Fruit fly (Drosophila melanogaster) whole organism, embryonic: Measurements from ENCODE around the gene lawc.

ENCODE experiments used
- CG1024 ChIP-seq: fragments of 200-800 bp; sonication (Bioruptor generic); IDR thresholded peaks from 2 replicates; pipeline ENCODE4 v1.3.6; 2022; ENCODE audit warnings: missing biosample characterization, missing genetic modification characterization
- CG10267 ChIP-seq: fragments of 200-800 bp; sonication (Bioruptor generic); optimal IDR thresholded peaks from 2 replicates; lab custom pipeline; 2018; ENCODE audit warnings: missing biosample characterization, mild to moderate bottlenecking, missing genetic modification characterization, moderate library complexity
- CG10274 ChIP-seq: fragments of 200-800 bp; sonication (Bioruptor generic); optimal IDR thresholded peaks from 3 replicates; lab custom pipeline; 2017; ENCODE audit warnings: missing biosample characterization, mild to moderate bottlenecking, missing genetic modification characterization
- CG14860 ChIP-seq: fragments of 200-800 bp; sonication (Bioruptor generic); IDR thresholded peaks from 3 replicates; pipeline ENCODE4 v1.3.6; 2022; ENCODE audit warnings: missing biosample characterization, missing genetic modification characterization; ENCODE audit not compliant: partially characterized antibody
- CG17802 ChIP-seq: fragments of 200-800 bp; sonication (Bioruptor generic); optimal IDR thresholded peaks from 2 replicates; lab custom pipeline; 2018; ENCODE audit warnings: missing biosample characterization, mild to moderate bottlenecking, missing genetic modification characterization, moderate library complexity
- CG17912 ChIP-seq: fragments of 200-800 bp; sonication (Bioruptor generic); optimal IDR thresholded peaks from 2 replicates; lab custom pipeline; 2018; ENCODE audit warnings: missing biosample characterization, mild to moderate bottlenecking, missing genetic modification characterization
- CG1832 ChIP-seq: fragments of 200-800 bp; sonication (Bioruptor generic); optimal IDR thresholded peaks from 2 replicates; lab custom pipeline; 2017; ENCODE audit warnings: missing biosample characterization, mild to moderate bottlenecking, missing genetic modification characterization, inconsistent platforms
- CG18619 ChIP-seq: fragments of 200-800 bp; sonication (Bioruptor generic); optimal IDR thresholded peaks from 3 replicates; lab custom pipeline; 2017; ENCODE audit warnings: missing biosample characterization, mild to moderate bottlenecking, missing genetic modification characterization
- CG2129 ChIP-seq: fragments of 200-800 bp; sonication (Bioruptor generic); IDR thresholded peaks from 2 replicates; pipeline ENCODE4 v1.3.6; 2022; ENCODE audit warnings: missing biosample characterization, missing genetic modification characterization; ENCODE audit not compliant: partially characterized antibody
- CG2199 ChIP-seq: fragments of 200-800 bp; sonication (Bioruptor generic); IDR thresholded peaks from 3 replicates; pipeline ENCODE4 v1.3.6; 2022; ENCODE audit warnings: missing biosample characterization, missing genetic modification characterization
- CG2712 ChIP-seq: fragments of 200-800 bp; optimal IDR thresholded peaks from 3 replicates; lab custom pipeline; 2019; ENCODE audit warnings: missing biosample characterization, mild to moderate bottlenecking, missing genetic modification characterization, moderate library complexity
- CG4282 ChIP-seq: fragments of 200-800 bp; sonication (Bioruptor generic); optimal IDR thresholded peaks from 2 replicates; lab custom pipeline; 2016; ENCODE audit warnings: missing biosample characterization, missing genetic modification characterization
- CG4617 ChIP-seq: fragments of 200-800 bp; sonication (Bioruptor generic); optimal IDR thresholded peaks from 3 replicates; lab custom pipeline; 2016; ENCODE audit warnings: missing biosample characterization, missing genetic modification characterization, borderline replicate concordance
- CG4707 ChIP-seq: fragments of 200-800 bp; sonication (Bioruptor generic); optimal IDR thresholded peaks from 2 replicates; lab custom pipeline; 2018; ENCODE audit warnings: missing biosample characterization, mild to moderate bottlenecking, missing genetic modification characterization, moderate library complexity
- CG6689 ChIP-seq: fragments of 200-800 bp; sonication (Bioruptor generic); IDR thresholded peaks from 2 replicates; pipeline ENCODE4 v1.3.6; 2022; ENCODE audit warnings: missing biosample characterization, missing genetic modification characterization
- CG7271 ChIP-seq: fragments of 200-800 bp; sonication (Bioruptor generic); optimal IDR thresholded peaks from 2 replicates; lab custom pipeline; 2018; ENCODE audit warnings: missing biosample characterization, mild to moderate bottlenecking, missing genetic modification characterization, moderate library complexity
- CG7987 ChIP-seq: fragments of 200-800 bp; sonication (Bioruptor generic); optimal IDR thresholded peaks from 2 replicates; lab custom pipeline; 2018; ENCODE audit warnings: missing biosample characterization, mild to moderate bottlenecking, missing genetic modification characterization, moderate library complexity
- CG9437 ChIP-seq: fragments of 200-800 bp; sonication (Bioruptor generic); optimal IDR thresholded peaks from 2 replicates; lab custom pipeline; 2018; ENCODE audit warnings: missing biosample characterization, mild to moderate bottlenecking, missing genetic modification characterization
- CG9932 ChIP-seq: fragments of 200-800 bp; sonication (Bioruptor generic); IDR thresholded peaks from 2 replicates; pipeline ENCODE4 v1.3.6; 2022; ENCODE audit warnings: missing biosample characterization, missing genetic modification characterization
- Camta ChIP-seq: fragments of 200-800 bp; sonication (Bioruptor generic); optimal IDR thresholded peaks from 2 replicates; lab custom pipeline; 2016; ENCODE audit warnings: missing biosample characterization, missing genetic modification characterization
- Dbx ChIP-seq: fragments of 200-800 bp; sonication (Bioruptor generic); IDR thresholded peaks from 3 replicates; pipeline ENCODE4 v1.3.6; 2022; ENCODE audit warnings: missing biosample characterization, missing genetic modification characterization
- Fer3 ChIP-seq: fragments of 200-800 bp; sonication (Bioruptor generic); optimal IDR thresholded peaks from 2 replicates; lab custom pipeline; 2018; ENCODE audit warnings: missing biosample characterization, mild to moderate bottlenecking, missing genetic modification characterization, moderate library complexity
- H15 ChIP-seq: fragments of 200-800 bp; sonication (Bioruptor generic); IDR thresholded peaks from 3 replicates; pipeline ENCODE4 v1.3.6; 2022; ENCODE audit warnings: missing biosample characterization, missing genetic modification characterization
- HHEX ChIP-seq: fragments of 200-800 bp; sonication (Bioruptor generic); optimal IDR thresholded peaks from 3 replicates; lab custom pipeline; 2017; ENCODE audit warnings: missing biosample characterization, mild to moderate bottlenecking, missing genetic modification characterization, missing genetic modification reagents
- Hand ChIP-seq: fragments of 200-800 bp; sonication (Bioruptor generic); optimal IDR thresholded peaks from 2 replicates; lab custom pipeline; 2017; ENCODE audit warnings: mild to moderate bottlenecking, missing biosample characterization, missing genetic modification reagents, missing genetic modification characterization
- Hr51 ChIP-seq, 2 experiments: fragments of 200-800 bp; sonication (Bioruptor generic); optimal IDR thresholded peaks; 2 replicates in 1 of 2; 3 replicates in 1 of 2; lab custom pipeline; 2016 to 2018; ENCODE audit warnings: missing biosample characterization in 2 of 2, missing genetic modification characterization in 2 of 2, mild to moderate bottlenecking in 1 of 2, moderate library complexity in 1 of 2
- MBD-R2 ChIP-seq: fragments of 200-800 bp; sonication (Bioruptor generic); IDR thresholded peaks from 2 replicates; pipeline ENCODE4 v1.3.6; 2022; ENCODE audit warnings: missing biosample characterization, missing genetic modification characterization
- NFAT ChIP-seq: fragments of 200-800 bp; sonication (Bioruptor generic); IDR thresholded peaks from 2 replicates; pipeline ENCODE4 v1.3.6; 2022; ENCODE audit warnings: missing biosample characterization, missing genetic modification characterization
- Nf-YA ChIP-seq: fragments of 200-800 bp; sonication (Bioruptor generic); IDR thresholded peaks from 2 replicates; pipeline ENCODE4 v1.3.6; 2022; ENCODE audit warnings: missing biosample characterization, missing genetic modification characterization
- Sry-β ChIP-seq: fragments of 200-800 bp; sonication (Bioruptor generic); optimal IDR thresholded peaks from 2 replicates; lab custom pipeline; 2018; ENCODE audit warnings: missing biosample characterization, mild to moderate bottlenecking, missing genetic modification characterization, moderate library complexity
- amos ChIP-seq: fragments of 200-800 bp; sonication (Bioruptor generic); IDR thresholded peaks from 2 replicates; pipeline ENCODE4 v1.3.6; 2022; ENCODE audit warnings: missing biosample characterization, missing genetic modification characterization; ENCODE audit not compliant: partially characterized antibody
- ara ChIP-seq: fragments of 200-800 bp; sonication (Bioruptor generic); IDR thresholded peaks from 2 replicates; pipeline ENCODE4 v1.3.6; 2022; ENCODE audit warnings: missing biosample characterization, missing genetic modification characterization
- az2 ChIP-seq: fragments of 200-800 bp; sonication (Bioruptor generic); optimal IDR thresholded peaks from 3 replicates; lab custom pipeline; 2016; ENCODE audit warnings: missing biosample characterization, missing genetic modification characterization
- cas ChIP-seq: fragments of 200-800 bp; sonication (Bioruptor generic); IDR thresholded peaks from 2 replicates; pipeline ENCODE4 v1.3.6; 2022; ENCODE audit warnings: missing biosample characterization, missing genetic modification characterization
- dpn ChIP-seq, 2 experiments: fragments of 200-800 bp; sonication (Bioruptor generic); optimal IDR thresholded peaks; 3 replicates each; lab custom pipeline; 2016; ENCODE audit warnings: missing biosample characterization in 2 of 2, missing genetic modification characterization in 2 of 2
- gt ChIP-seq: fragments of 200-800 bp; sonication (Bioruptor generic); IDR thresholded peaks from 2 replicates; pipeline ENCODE4 v1.3.6; 2022; ENCODE audit warnings: missing biosample characterization, missing genetic modification characterization
- ham ChIP-seq: fragments of 200-800 bp; sonication (Bioruptor generic); IDR thresholded peaks from 2 replicates; pipeline ENCODE4 v1.3.6; 2022; ENCODE audit warnings: missing biosample characterization, missing genetic modification characterization
- kay ChIP-seq: fragments of 200-800 bp; sonication (Bioruptor generic); optimal IDR thresholded peaks from 2 replicates; lab custom pipeline; 2016; ENCODE audit warnings: missing biosample characterization, missing genetic modification characterization
- lola ChIP-seq, 3 experiments: fragments of >200 bp in 2 of 3; fragments of 200-800 bp in 1 of 3; sonication (Bioruptor generic) in 1 of 3; optimal IDR thresholded peaks; 2 replicates each; lab custom pipeline; 2017 to 2019; ENCODE audit warnings: missing biosample characterization in 3 of 3, missing genetic modification characterization in 3 of 3, mild to moderate bottlenecking in 1 of 3, moderate library complexity in 1 of 3
- nmo ChIP-seq: fragments of 200-800 bp; sonication (Bioruptor generic); optimal IDR thresholded peaks from 2 replicates; lab custom pipeline; 2018; ENCODE audit warnings: missing biosample characterization, mild to moderate bottlenecking, missing genetic modification characterization, moderate library complexity
- onecut ChIP-seq: fragments of 200-800 bp; sonication (Bioruptor generic); IDR thresholded peaks from 2 replicates; pipeline ENCODE4 v1.3.6; 2022; ENCODE audit warnings: missing biosample characterization, missing genetic modification characterization
- pros ChIP-seq: fragments of 200-800 bp; sonication (Bioruptor generic); optimal IDR thresholded peaks from 3 replicates; lab custom pipeline; 2019; ENCODE audit warnings: missing biosample characterization, mild to moderate bottlenecking, missing genetic modification characterization, moderate library complexity
- row ChIP-seq: fragments of 200-800 bp; sonication (Bioruptor generic); IDR thresholded peaks from 3 replicates; pipeline ENCODE4 v1.3.6; 2022; ENCODE audit warnings: missing biosample characterization, missing genetic modification characterization
- seq ChIP-seq: fragments of 200-800 bp; sonication (Bioruptor generic); IDR thresholded peaks from 2 replicates; pipeline ENCODE4 v1.3.6; 2022; ENCODE audit warnings: missing biosample characterization, missing genetic modification characterization
- sna ChIP-seq: fragments of 200-800 bp; sonication (Bioruptor generic); IDR thresholded peaks from 2 replicates; pipeline ENCODE4 v1.3.6; 2022; ENCODE audit warnings: missing biosample characterization, missing genetic modification characterization; ENCODE audit not compliant: partially characterized antibody
- ssp ChIP-seq: fragments of 200-800 bp; sonication (Bioruptor generic); IDR thresholded peaks from 2 replicates; pipeline ENCODE4 v1.3.6; 2022; ENCODE audit warnings: missing biosample characterization, missing genetic modification characterization
- trh ChIP-seq: fragments of 200-800 bp; sonication (Bioruptor generic); optimal IDR thresholded peaks from 2 replicates; lab custom pipeline; 2016; ENCODE audit warnings: missing biosample characterization, missing genetic modification characterization
- vfl ChIP-seq: fragments of 200-800 bp; sonication (Bioruptor generic); optimal IDR thresholded peaks from 2 replicates; lab custom pipeline; 2016; ENCODE audit warnings: missing biosample characterization, missing genetic modification characterization
- vvl ChIP-seq: fragments of 200-800 bp; sonication (Bioruptor generic); IDR thresholded peaks from 2 replicates; pipeline ENCODE4 v1.3.6; 2022; ENCODE audit warnings: missing biosample characterization, missing genetic modification characterization
- wdn ChIP-seq: fragments of 200-800 bp; sonication (Bioruptor generic); IDR thresholded peaks from 2 replicates; pipeline ENCODE4 v1.3.6; 2022; ENCODE audit warnings: missing biosample characterization, missing genetic modification characterization
- zen ChIP-seq: fragments of 200-800 bp; sonication (Bioruptor generic); optimal IDR thresholded peaks from 3 replicates; lab custom pipeline; 2018; ENCODE audit warnings: missing biosample characterization, mild to moderate bottlenecking, missing genetic modification characterization, moderate library complexity
- zfh1 ChIP-seq: fragments of 200-800 bp; sonication (Bioruptor generic); IDR thresholded peaks from 3 replicates; pipeline ENCODE4 v1.3.6; 2022; ENCODE audit warnings: missing biosample characterization, missing genetic modification characterization

Gene lawc

DNA sequence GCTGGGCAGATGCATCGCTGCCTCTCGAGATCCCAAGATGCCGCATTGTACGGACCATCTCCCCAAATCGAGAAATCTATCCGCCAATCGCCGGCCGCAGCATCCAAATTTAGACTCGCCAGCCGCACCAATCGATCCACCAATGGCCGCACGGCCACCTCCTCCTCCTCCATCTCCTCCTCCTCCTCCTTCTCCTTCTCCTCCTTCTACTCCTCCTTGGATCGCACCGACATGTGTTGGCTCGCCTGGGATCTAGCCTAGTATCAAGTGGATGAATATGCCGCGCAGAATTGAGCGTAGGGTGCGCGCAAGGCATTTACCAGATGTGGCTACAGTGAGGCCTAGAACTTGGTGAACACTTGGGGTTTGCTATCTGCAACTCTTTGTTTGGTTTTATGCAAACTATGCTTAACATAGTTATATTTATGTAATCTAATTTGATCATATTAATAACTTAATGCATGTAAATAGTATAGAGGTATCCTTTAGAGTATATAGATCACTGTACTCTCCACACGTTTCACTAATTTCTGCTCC lies 43.6 kb upstream of the lawc start, which contains the start of gene org-1 (continued):
- TF ChIP-seq MBD-R2 (GFP tag; lab: Robert Waterston, UW) (peak; percentile 89), dpn (GFP tag; optimal IDR thresholded peaks at IDR 0.05; lab: Kevin White, UChicago) (peak; percentile 89 to 95), CG2129 (GFP tag; lab: Robert Waterston, UW) (no peak), HHEX (GFP tag; lab: Kevin White, UChicago) (peak; percentile 89), CG2199 (GFP tag; lab: Robert Waterston, UW) (peak; percentile 98), Camta (GFP tag; lab: Kevin White, UChicago) (peak; percentile 88), CG7987 (peak; percentile 73), pros (GFP tag; lab: Kevin White, UChicago) (peak; percentile 23), H15 (GFP tag; lab: Robert Waterston, UW) (peak; percentile 97), Sry-β (peak; percentile 70), NFAT (GFP tag; lab: Robert Waterston, UW) (peak; percentile 91), zfh1 (peak; percentile 99), onecut (GFP tag; lab: Robert Waterston, UW) (peak; percentile 93), ssp (GFP tag; lab: Robert Waterston, UW) (peak; percentile 93), CG9437 (GFP tag; lab: Kevin White, UChicago) (peak; percentile 79), CG7271 (tag; lab: Kevin White, UChicago) (peak; percentile 79), nmo (GFP tag; lab: Kevin White, UChicago) (peak; percentile 97), CG1832 (no peak), kay (GFP tag; lab: Kevin White, UChicago) (peak; percentile 85), vvl (GFP tag; lab: Robert Waterston, UW) (peak; percentile 99), CG6689 (peak; percentile 98), amos (GFP tag; lab: Robert Waterston, UW) (no peak), cas (GFP tag; lab: Robert Waterston, UW) (peak; percentile 92), trh (peak; percentile 81), zen (tag; lab: Kevin White, UChicago) (peak; percentile 95), CG2712 (peak; percentile 97), CG4617 (GFP tag; lab: Kevin White, UChicago) (peak; percentile 78), Hand (GFP tag; lab: Kevin White, UChicago) (peak; percentile 73), wdn (GFP tag; lab: Robert Waterston, UW) (peak; percentile 90), ara (peak; percentile 99), CG10274 (GFP tag; lab: Kevin White, UChicago) (peak; percentile 99), CG18619 (GFP tag; lab: Kevin White, UChicago) (peak; percentile 88), CG4282 (no peak), CG9932 (GFP tag; lab: Robert Waterston, UW) (peak; percentile 95), Hr51 (GFP tag; optimal IDR thresholded peaks at IDR 0.05; lab: Kevin White, UChicago) (peak; percentile 79 to 92), CG17912 (peak; percentile 76), lola (GFP tag; optimal IDR thresholded peaks at IDR 0.05; lab: Kevin White, UChicago) (peak in 1 of 3 experiments; percentile 95), seq (GFP tag; lab: Robert Waterston, UW) (peak; percentile 97)

DNA sequence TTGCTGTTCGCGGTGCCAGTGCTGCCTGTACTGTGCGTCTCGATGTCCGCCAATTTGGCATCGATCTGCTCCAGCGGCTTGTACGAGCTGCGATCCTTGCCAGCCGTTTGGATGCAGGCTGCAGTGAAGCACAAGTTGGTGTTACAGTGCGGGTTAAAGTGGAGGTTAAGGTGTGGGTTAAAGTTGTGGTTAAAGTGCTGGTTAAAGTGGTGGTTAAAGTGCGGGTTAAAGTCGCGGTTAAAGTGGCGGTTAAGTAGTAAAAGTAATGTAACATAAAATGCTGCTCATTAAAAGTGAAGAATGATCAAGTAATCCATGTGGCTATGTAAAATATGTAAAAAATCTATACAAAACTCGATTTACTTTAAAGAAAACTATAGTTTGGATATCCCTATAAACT lies 40.7 kb upstream of the lawc start:
- no peak for TF ChIP-seq vfl
- no peak for TF ChIP-seq ham (GFP tag; lab: Robert Waterston, UW)
- no peak for TF ChIP-seq CG17802 (tag; lab: Kevin White, UChicago)
- TF ChIP-seq az2 (GFP tag; lab: Kevin White, UChicago), result no peak
- TF ChIP-seq CG14860, result peak; percentile 100
- no peak for TF ChIP-seq row (GFP tag; lab: Robert Waterston, UW)
- TF ChIP-seq sna (GFP tag; lab: Robert Waterston, UW), result peak; percentile 97
- TF ChIP-seq CG1024, result no peak
- no peak for TF ChIP-seq Nf-YA (GFP tag; lab: Robert Waterston, UW)
- TF ChIP-seq CG4707, result no peak
- TF ChIP-seq Fer3 (tag; lab: Kevin White, UChicago), result no peak
- TF ChIP-seq Dbx (GFP tag; lab: Robert Waterston, UW), result no peak
- TF ChIP-seq CG10267 (tag; lab: Kevin White, UChicago), result no peak
- TF ChIP-seq gt (GFP tag; lab: Robert Waterston, UW), result no peak
